Worm (Caenorhabditis elegans) whole organism, late embryonic: Measurements from ENCODE around the gene try-12.

Experiments
- K02D7.2 ChIP-seq: sonication (generic microtip); optimal IDR thresholded peaks from 2 replicates; lab custom pipeline; 2017; ENCODE audit warnings: mild to moderate bottlenecking, missing genetic modification characterization, missing compliant biosample characterization
- ama-1 ChIP-seq: fragments of 150-350 bp; optimal IDR thresholded peaks from 2 replicates; lab custom pipeline; 2014
- ceh-18 ChIP-seq: sonication (generic microtip); optimal IDR thresholded peaks from 2 replicates; lab custom pipeline; 2016; ENCODE audit warnings: missing genetic modification characterization, missing compliant biosample characterization
- che-1 ChIP-seq: sonication (generic microtip); optimal IDR thresholded peaks from 2 replicates; lab custom pipeline; 2016; ENCODE audit warnings: mild to moderate bottlenecking, missing genetic modification characterization, missing compliant biosample characterization
- dmd-4 ChIP-seq: sonication (generic microtip); optimal IDR thresholded peaks from 2 replicates; lab custom pipeline; 2016; ENCODE audit warnings: borderline replicate concordance, missing genetic modification characterization, missing compliant biosample characterization
- elt-2 ChIP-seq: sonication (generic microtip); optimal IDR thresholded peaks from 2 replicates; lab custom pipeline; 2016; ENCODE audit warnings: missing genetic modification reagents, missing genetic modification characterization, missing compliant biosample characterization
- elt-4 ChIP-seq: sonication (generic microtip); optimal IDR thresholded peaks from 2 replicates; lab custom pipeline; 2016; ENCODE audit warnings: missing genetic modification characterization, missing compliant biosample characterization
- ets-4 ChIP-seq: sonication (generic microtip); optimal IDR thresholded peaks from 2 replicates; lab custom pipeline; 2016; ENCODE audit warnings: missing genetic modification characterization, missing compliant biosample characterization
- hlh-13 ChIP-seq: fragments of 200-800 bp; sonication (Bioruptor generic); optimal IDR thresholded peaks from 2 replicates; lab custom pipeline; 2018; ENCODE audit warnings: mild to moderate bottlenecking, missing genetic modification characterization, missing compliant biosample characterization
- hlh-8 ChIP-seq: sonication (generic microtip); optimal IDR thresholded peaks from 2 replicates; lab custom pipeline; 2016; ENCODE audit warnings: missing genotype, missing genetic modification characterization, missing compliant biosample characterization
- lim-6 ChIP-seq: sonication (generic microtip); optimal IDR thresholded peaks from 2 replicates; lab custom pipeline; 2016; ENCODE audit warnings: missing genetic modification characterization, missing compliant biosample characterization
- nhr-11 ChIP-seq: fragments of 150-350 bp; optimal IDR thresholded peaks from 2 replicates; lab custom pipeline; 2014; ENCODE audit warnings: missing biosample characterization, missing genetic modification characterization
- pag-3 ChIP-seq: sonication (generic microtip); optimal IDR thresholded peaks from 2 replicates; lab custom pipeline; 2016; ENCODE audit warnings: missing compliant biosample characterization, missing genetic modification characterization, borderline replicate concordance

DNA sequence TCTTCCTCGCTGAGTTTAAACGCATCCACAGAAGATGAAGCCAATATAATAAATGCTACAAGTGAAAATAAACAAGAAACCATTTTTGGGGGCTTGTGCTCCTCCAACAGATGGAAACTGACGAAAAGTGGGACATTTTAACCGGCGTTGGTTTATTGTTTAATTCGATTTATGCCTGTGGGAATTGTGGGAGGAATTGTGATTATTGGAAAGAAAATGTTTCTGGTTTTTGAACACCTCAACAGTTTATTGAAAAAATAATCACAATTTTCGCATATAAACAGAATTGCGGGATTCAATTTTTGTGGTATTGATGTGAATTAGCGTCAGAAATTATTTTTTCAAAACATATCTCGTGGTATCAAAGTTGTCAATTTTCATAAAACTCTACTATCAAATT lies 5.1 kb downstream of the try-12 start, which contains the start of gene try-8:
- TF ChIP-seq elt-2 (tag; lab: Kevin White, UChicago) (no peak), pag-3 (tag; lab: Kevin White, UChicago) (no peak), dmd-4 (tag; lab: Kevin White, UChicago) (no peak), K02D7.2 (tag; lab: Kevin White, UChicago) (no peak), ama-1 (lab: Kevin White, UChicago) (no peak), ceh-18 (tag; lab: Kevin White, UChicago) (no peak), nhr-11 (tag; lab: Kevin White, UChicago) (no peak), hlh-8 (no peak), ets-4 (tag; lab: Kevin White, UChicago) (no peak), lim-6 (tag; lab: Kevin White, UChicago) (no peak), elt-4 (tag; lab: Kevin White, UChicago) (no peak), che-1 (tag; lab: Kevin White, UChicago) (no peak), hlh-13 (no peak)
